Fruit fly (Drosophila melanogaster) whole organism, prepupa: ENCODE results near the gene Ctr1B.

Experiments used
- Blimp-1 ChIP-seq: fragments of 200-800 bp; sonication (Bioruptor generic); optimal IDR thresholded peaks from 3 replicates; lab custom pipeline; 2017; ENCODE audit warnings: missing biosample characterization, missing genetic modification characterization, mild to moderate bottlenecking, moderate library complexity, missing genetic modification reagents
- CG10631 ChIP-seq: fragments of 200-800 bp; sonication (Bioruptor generic); optimal IDR thresholded peaks from 2 replicates; lab custom pipeline; 2016; ENCODE audit warnings: missing biosample characterization, missing genetic modification characterization
- CG10669 ChIP-seq: fragments of 200-800 bp; sonication (Bioruptor generic); optimal IDR thresholded peaks from 3 replicates; lab custom pipeline; 2018; ENCODE audit warnings: missing biosample characterization, mild to moderate bottlenecking, missing genetic modification characterization, moderate library complexity
- CG11294 ChIP-seq: fragments of 200-800 bp; sonication (Bioruptor generic); IDR thresholded peaks from 2 replicates; pipeline ENCODE4 v1.3.6; 2022; ENCODE audit warnings: missing biosample characterization, missing genetic modification characterization
- CG11762 ChIP-seq: fragments of 200-800 bp; sonication (Bioruptor generic); optimal IDR thresholded peaks from 3 replicates; lab custom pipeline; 2016; ENCODE audit warnings: missing biosample characterization, missing genetic modification characterization; ENCODE audit not compliant: insufficient read depth
- CG11902 ChIP-seq: fragments of 200-800 bp; sonication (Bioruptor generic); optimal IDR thresholded peaks from 3 replicates; lab custom pipeline; 2016; ENCODE audit warnings: missing biosample characterization, missing genetic modification characterization
- CG15336 ChIP-seq: fragments of 200-800 bp; sonication (Bioruptor generic); IDR thresholded peaks from 2 replicates; pipeline ENCODE4 v1.3.6; 2022; ENCODE audit warnings: missing biosample characterization, missing genetic modification characterization
- CG1621 ChIP-seq: fragments of 200-800 bp; sonication (Bioruptor generic); optimal IDR thresholded peaks from 3 replicates; lab custom pipeline; 2018; ENCODE audit warnings: missing biosample characterization, mild to moderate bottlenecking, missing genetic modification characterization
- CG16779 ChIP-seq: fragments of 200-800 bp; sonication (Bioruptor generic); optimal IDR thresholded peaks from 3 replicates; lab custom pipeline; 2017; ENCODE audit warnings: missing biosample characterization, mild to moderate bottlenecking, missing genetic modification characterization
- CG3032 ChIP-seq: fragments of 200-800 bp; optimal IDR thresholded peaks from 2 replicates; lab custom pipeline; 2019; ENCODE audit warnings: missing biosample characterization, mild to moderate bottlenecking, missing genetic modification characterization, moderate library complexity
- CG31627 ChIP-seq: fragments of 200-800 bp; sonication (Bioruptor generic); optimal IDR thresholded peaks from 3 replicates; lab custom pipeline; 2016; ENCODE audit warnings: missing biosample characterization, missing genetic modification characterization
- CG32006 ChIP-seq: fragments of 200-800 bp; sonication (Bioruptor generic); optimal IDR thresholded peaks from 3 replicates; lab custom pipeline; 2017; ENCODE audit warnings: missing biosample characterization, mild to moderate bottlenecking, missing genetic modification characterization
- CG3919 ChIP-seq: fragments of 200-800 bp; sonication (Bioruptor generic); optimal IDR thresholded peaks from 3 replicates; lab custom pipeline; 2016; ENCODE audit warnings: missing biosample characterization, missing genetic modification characterization
- CG4318 ChIP-seq: fragments of 200-800 bp; sonication (Bioruptor generic); optimal IDR thresholded peaks from 3 replicates; lab custom pipeline; 2017; ENCODE audit warnings: missing biosample characterization, mild to moderate bottlenecking, missing genetic modification characterization
- CG6163 ChIP-seq: fragments of 200-800 bp; sonication (Bioruptor generic); IDR thresholded peaks from 3 replicates; pipeline ENCODE4 v1.3.6; 2022; ENCODE audit warnings: missing biosample characterization, missing genetic modification characterization
- CG6276 ChIP-seq: fragments of 200-800 bp; sonication (Bioruptor generic); optimal IDR thresholded peaks from 2 replicates; lab custom pipeline; 2017; ENCODE audit warnings: missing biosample characterization, mild to moderate bottlenecking, missing genetic modification characterization
- CG6792 ChIP-seq: fragments of 200-800 bp; sonication (Bioruptor generic); optimal IDR thresholded peaks from 3 replicates; lab custom pipeline; 2016; ENCODE audit warnings: missing biosample characterization, missing genetic modification characterization
- CG6808 ChIP-seq: fragments of 200-800 bp; sonication (Bioruptor generic); optimal IDR thresholded peaks from 3 replicates; lab custom pipeline; 2017; ENCODE audit warnings: missing biosample characterization, missing genetic modification characterization, mild to moderate bottlenecking, moderate library complexity, missing genetic modification reagents
- CG6854 ChIP-seq: fragments of 200-800 bp; sonication (Bioruptor generic); optimal IDR thresholded peaks from 2 replicates; lab custom pipeline; 2017; ENCODE audit warnings: missing biosample characterization, mild to moderate bottlenecking, missing genetic modification characterization
- CG7368 ChIP-seq: fragments of 200-800 bp; sonication (Bioruptor generic); optimal IDR thresholded peaks from 3 replicates; lab custom pipeline; 2016; ENCODE audit warnings: missing biosample characterization, missing genetic modification characterization
- CG8119 ChIP-seq: fragments of 200-800 bp; sonication (Bioruptor generic); IDR thresholded peaks from 3 replicates; pipeline ENCODE4 v1.3.6; 2022; ENCODE audit warnings: missing biosample characterization, missing genetic modification characterization
- CG8632 ChIP-seq: fragments of 200-800 bp; sonication (Bioruptor generic); optimal IDR thresholded peaks from 3 replicates; lab custom pipeline; 2016; ENCODE audit warnings: missing biosample characterization, missing genetic modification characterization
- CG9139 ChIP-seq: fragments of 200-800 bp; sonication (Bioruptor generic); optimal IDR thresholded peaks from 3 replicates; lab custom pipeline; 2017; ENCODE audit warnings: missing biosample characterization, mild to moderate bottlenecking, missing genetic modification characterization
- Eip78C ChIP-seq: fragments of 200-800 bp; sonication (Bioruptor generic); peaks from one replicate; lab custom pipeline; 2016; ENCODE audit warnings: missing biosample characterization, missing genetic modification characterization
- Ets96B ChIP-seq: fragments of 200-800 bp; optimal IDR thresholded peaks from 2 replicates; lab custom pipeline; 2019; ENCODE audit warnings: missing biosample characterization, mild to moderate bottlenecking, missing genetic modification characterization, moderate library complexity
- Hr38 ChIP-seq: sonication (Bioruptor generic); optimal IDR thresholded peaks from 2 replicates; lab custom pipeline; 2016; ENCODE audit warnings: missing biosample characterization, missing genetic modification characterization
- Hr39 ChIP-seq: fragments of 200-800 bp; sonication (Bioruptor generic); optimal IDR thresholded peaks from 2 replicates; lab custom pipeline; 2016; ENCODE audit warnings: missing biosample characterization, missing genetic modification characterization
- Hr4 ChIP-seq: fragments of 200-800 bp; sonication (Bioruptor generic); optimal IDR thresholded peaks from 3 replicates; lab custom pipeline; 2016; ENCODE audit warnings: missing biosample characterization, missing genetic modification characterization
- Lpt ChIP-seq: fragments of 200-800 bp; sonication (Bioruptor generic); optimal IDR thresholded peaks from 3 replicates; lab custom pipeline; 2016; ENCODE audit warnings: missing biosample characterization, missing genetic modification characterization
- OdsH ChIP-seq: fragments of 200-800 bp; sonication (Bioruptor generic); optimal IDR thresholded peaks from 3 replicates; lab custom pipeline; 2016; ENCODE audit warnings: missing biosample characterization, missing genetic modification characterization
- Smox ChIP-seq: fragments of 200-800 bp; sonication (Bioruptor generic); optimal IDR thresholded peaks from 3 replicates; lab custom pipeline; 2016; ENCODE audit warnings: missing biosample characterization, missing genetic modification characterization
- Sox102F ChIP-seq: fragments of 200-800 bp; sonication (Bioruptor generic); optimal IDR thresholded peaks from 2 replicates; lab custom pipeline; 2016; ENCODE audit warnings: missing biosample characterization, mild to moderate bottlenecking, missing genetic modification characterization
- Sox14 ChIP-seq: fragments of 200-800 bp; sonication (Bioruptor generic); optimal IDR thresholded peaks from 3 replicates; lab custom pipeline; 2016; ENCODE audit warnings: missing biosample characterization, missing genetic modification characterization
- Sox15 ChIP-seq: fragments of 200-800 bp; sonication (Bioruptor generic); optimal IDR thresholded peaks from 3 replicates; lab custom pipeline; 2016; ENCODE audit warnings: missing biosample characterization, missing genetic modification characterization
- achi ChIP-seq: fragments of 200-800 bp; sonication (Bioruptor generic); optimal IDR thresholded peaks from 3 replicates; lab custom pipeline; 2016; ENCODE audit warnings: missing biosample characterization, missing genetic modification characterization
- acj6 ChIP-seq: fragments of 200-800 bp; sonication (Bioruptor generic); optimal IDR thresholded peaks from 3 replicates; lab custom pipeline; 2016; ENCODE audit warnings: missing biosample characterization, missing genetic modification characterization
- cyc ChIP-seq: fragments of 200-800 bp; sonication (Bioruptor generic); optimal IDR thresholded peaks from 3 replicates; lab custom pipeline; 2016; ENCODE audit warnings: missing biosample characterization, missing genetic modification characterization
- dac ChIP-seq: fragments of 200-800 bp; sonication (Bioruptor generic); optimal IDR thresholded peaks from 2 replicates; lab custom pipeline; 2017; ENCODE audit warnings: missing biosample characterization, mild to moderate bottlenecking, missing genetic modification characterization
- dsx ChIP-seq: fragments of 200-800 bp; optimal IDR thresholded peaks from 3 replicates; lab custom pipeline; 2019; ENCODE audit warnings: missing biosample characterization, mild to moderate bottlenecking, missing genetic modification characterization, moderate library complexity; ENCODE audit not compliant: poor library complexity, severe bottlenecking
- eg ChIP-seq: fragments of 200-800 bp; sonication (Bioruptor generic); IDR thresholded peaks from 3 replicates; pipeline ENCODE4 v1.3.6; 2022; ENCODE audit warnings: missing biosample characterization, missing genetic modification characterization
- esn ChIP-seq: fragments of 200-800 bp; sonication (Bioruptor generic); optimal IDR thresholded peaks from 2 replicates; lab custom pipeline; 2016; ENCODE audit warnings: missing biosample characterization, mild to moderate bottlenecking, missing genetic modification characterization, moderate library complexity
- fd59A ChIP-seq: fragments of 200-800 bp; sonication (Bioruptor generic); optimal IDR thresholded peaks from 2 replicates; lab custom pipeline; 2017; ENCODE audit warnings: missing biosample characterization, mild to moderate bottlenecking, missing genetic modification characterization, missing genetic modification reagents
- fd85E ChIP-seq: fragments of 200-800 bp; sonication (Bioruptor generic); optimal IDR thresholded peaks from 3 replicates; lab custom pipeline; 2016; ENCODE audit warnings: missing biosample characterization, missing genetic modification characterization
- fkh ChIP-seq: fragments of 200-800 bp; sonication (Bioruptor generic); optimal IDR thresholded peaks from 3 replicates; lab custom pipeline; 2017; ENCODE audit warnings: missing biosample characterization, mild to moderate bottlenecking, missing genetic modification characterization, moderate library complexity
- lz ChIP-seq: fragments of 200-800 bp; sonication (Bioruptor generic); optimal IDR thresholded peaks from 3 replicates; lab custom pipeline; 2016; ENCODE audit warnings: missing biosample characterization, missing genetic modification characterization
- net ChIP-seq: fragments of 200-800 bp; sonication (Bioruptor generic); optimal IDR thresholded peaks from 3 replicates; lab custom pipeline; 2016; ENCODE audit warnings: missing biosample characterization, missing genetic modification characterization
- pdm3 ChIP-seq: fragments of 200-800 bp; sonication (Bioruptor generic); optimal IDR thresholded peaks from 3 replicates; lab custom pipeline; 2016; ENCODE audit warnings: missing biosample characterization, missing genetic modification characterization
- salr ChIP-seq, 2 experiments: fragments of 200-800 bp; sonication (Bioruptor generic); optimal IDR thresholded peaks; 3 replicates each; lab custom pipeline; 2016 to 2018; ENCODE audit warnings: missing biosample characterization in 2 of 2, missing genetic modification characterization in 2 of 2, mild to moderate bottlenecking in 1 of 2
- spab ChIP-seq: fragments of 200-800 bp; sonication (Bioruptor generic); optimal IDR thresholded peaks from 2 replicates; lab custom pipeline; 2017; ENCODE audit warnings: missing biosample characterization, mild to moderate bottlenecking, missing genetic modification characterization, missing genetic modification reagents
- ss ChIP-seq, 2 experiments: fragments of 200-800 bp; sonication (Bioruptor generic); optimal IDR thresholded peaks; 2 replicates in 1 of 2; 3 replicates in 1 of 2; lab custom pipeline; 2017 to 2018; ENCODE audit warnings: mild to moderate bottlenecking in 2 of 2, missing biosample characterization in 2 of 2, missing genetic modification characterization in 2 of 2, moderate library complexity in 1 of 2
- svp ChIP-seq: fragments of 200-800 bp; sonication (Bioruptor generic); peaks from one replicate; lab custom pipeline; 2016; ENCODE audit warnings: missing biosample characterization, missing genetic modification characterization
- topi ChIP-seq: fragments of 200-800 bp; sonication (Bioruptor generic); optimal IDR thresholded peaks from 3 replicates; lab custom pipeline; 2016; ENCODE audit warnings: missing biosample characterization, missing genetic modification characterization
- vri ChIP-seq: fragments of 200-800 bp; sonication (Bioruptor generic); optimal IDR thresholded peaks from 3 replicates; lab custom pipeline; 2016; ENCODE audit warnings: missing biosample characterization, mild to moderate bottlenecking, missing genetic modification characterization

Gene Ctr1B

dm6 chr3R:8354458-8354857 lies 37.0 kb downstream of the Ctr1B start:
- TF ChIP-seq acj6 (peak; percentile 45), spab (GFP tag; lab: Kevin White, UChicago) (no peak), vri (GFP tag; lab: Kevin White, UChicago) (peak; percentile 29), CG6163 (GFP tag; lab: Robert Waterston, UW) (peak; percentile 81), OdsH (GFP tag; lab: Kevin White, UChicago) (peak; percentile 44), Ets96B (tag; lab: Kevin White, UChicago) (no peak), Sox102F (GFP tag; lab: Kevin White, UChicago) (no peak), fkh (no peak), net (GFP tag; lab: Kevin White, UChicago) (no peak), Smox (no peak), CG32006 (no peak), Hr38 (GFP tag; lab: Kevin White, UChicago) (no peak), cyc (GFP tag; lab: Kevin White, UChicago) (peak; percentile 63), fd85E (GFP tag; lab: Kevin White, UChicago) (no peak), Eip78C (GFP tag; lab: Kevin White, UChicago) (peak; percentile 85), CG9139 (GFP tag; lab: Kevin White, UChicago) (no peak), Hr39 (peak; percentile 59), CG8119 (peak; percentile 72), CG31627 (GFP tag; lab: Kevin White, UChicago) (peak; percentile 63), CG6276 (GFP tag; lab: Kevin White, UChicago) (peak; percentile 7), topi (peak; percentile 63), esn (GFP tag; lab: Kevin White, UChicago) (peak; percentile 67), eg (GFP tag; lab: Robert Waterston, UW) (peak; percentile 85), Lpt (GFP tag; lab: Kevin White, UChicago) (no peak), Sox14 (GFP tag; lab: Kevin White, UChicago) (peak; percentile 39), CG11902 (GFP tag; lab: Kevin White, UChicago) (peak; percentile 45), Sox15 (peak; percentile 16), pdm3 (GFP tag; lab: Kevin White, UChicago) (peak; percentile 44), Blimp-1 (GFP tag; lab: Kevin White, UChicago) (no peak), CG3919 (GFP tag; lab: Kevin White, UChicago) (no peak), CG11294 (GFP tag; lab: Robert Waterston, UW) (peak; percentile 38; the same call in 1 of the 2 replicates), CG11762 (GFP tag; lab: Kevin White, UChicago) (no peak), CG7368 (GFP tag; lab: Kevin White, UChicago) (no peak), salr (GFP tag; optimal IDR thresholded peaks at IDR 0.05; lab: Kevin White, UChicago) (no peak), fd59A (GFP tag; lab: Kevin White, UChicago) (no peak), CG6792 (GFP tag; lab: Kevin White, UChicago) (peak; percentile 8), CG3032 (tag; lab: Kevin White, UChicago) (no peak), CG16779 (tag; lab: Kevin White, UChicago) (no peak), CG6808 (GFP tag; lab: Kevin White, UChicago) (no peak), CG10669 (GFP tag; lab: Kevin White, UChicago) (peak; percentile 15), CG6854 (GFP tag; lab: Kevin White, UChicago) (no peak), CG8632 (peak; percentile 57), lz (GFP tag; lab: Kevin White, UChicago) (peak; percentile 56), dsx (GFP tag; lab: Kevin White, UChicago) (no peak), svp (peak; percentile 86), CG4318 (GFP tag; lab: Kevin White, UChicago) (no peak), CG1621 (no peak), dac (GFP tag; lab: Kevin White, UChicago) (no peak), achi (GFP tag; lab: Kevin White, UChicago) (peak; percentile 33), CG10631 (GFP tag; lab: Kevin White, UChicago) (no peak), ss (GFP tag; optimal IDR thresholded peaks at IDR 0.05; lab: Kevin White, UChicago) (no peak), CG15336 (peak; percentile 68), Hr4 (GFP tag; lab: Kevin White, UChicago) (peak; percentile 48)
